Fruit fly (Drosophila melanogaster) whole organism, embryonic: ENCODE measurements around the gene Hrd3.

ENCODE experiments used
- Adf1 ChIP-seq: fragments of 200-800 bp; sonication (Bioruptor generic); IDR thresholded peaks from 2 replicates; pipeline ENCODE4 v1.3.6; 2022; ENCODE audit warnings: missing biosample characterization, missing genetic modification characterization
- CG10321 ChIP-seq: fragments of 200-800 bp; sonication (Bioruptor generic); IDR thresholded peaks from 2 replicates; pipeline ENCODE4 v1.3.6; 2022; ENCODE audit warnings: missing biosample characterization, missing genetic modification characterization
- CG10462 ChIP-seq: fragments of 200-800 bp; sonication (Bioruptor generic); optimal IDR thresholded peaks from 2 replicates; lab custom pipeline; 2016; ENCODE audit warnings: missing biosample characterization, missing genetic modification characterization
- CG10543 ChIP-seq: fragments of 200-800 bp; sonication (Bioruptor generic); optimal IDR thresholded peaks from 3 replicates; lab custom pipeline; 2017; ENCODE audit warnings: missing biosample characterization, mild to moderate bottlenecking, missing genetic modification characterization, moderate library complexity
- CG10979 ChIP-seq: fragments of 200-800 bp; sonication (Bioruptor generic); optimal IDR thresholded peaks from 2 replicates; lab custom pipeline; 2018; ENCODE audit warnings: missing biosample characterization, mild to moderate bottlenecking, missing genetic modification characterization, moderate library complexity
- CG11560 ChIP-seq: fragments of 200-800 bp; sonication (Bioruptor generic); IDR thresholded peaks from 3 replicates; pipeline ENCODE4 v1.3.6; 2022; ENCODE audit warnings: missing biosample characterization, missing genetic modification characterization
- CG12155 ChIP-seq: fragments of 200-800 bp; sonication (Bioruptor generic); optimal IDR thresholded peaks from 3 replicates; lab custom pipeline; 2016; ENCODE audit warnings: missing biosample characterization, missing genetic modification characterization
- CG12219 ChIP-seq: fragments of 200-800 bp; sonication (Bioruptor generic); optimal IDR thresholded peaks from 3 replicates; lab custom pipeline; 2018; ENCODE audit warnings: missing biosample characterization, mild to moderate bottlenecking, missing genetic modification characterization
- CG12236 ChIP-seq: fragments of 200-800 bp; sonication (Bioruptor generic); optimal IDR thresholded peaks from 2 replicates; lab custom pipeline; 2016; ENCODE audit warnings: missing biosample characterization, missing genetic modification characterization
- CG1233 ChIP-seq: fragments of 200-800 bp; sonication (Bioruptor generic); optimal IDR thresholded peaks from 4 replicates; lab custom pipeline; 2018; ENCODE audit warnings: missing biosample characterization, mild to moderate bottlenecking, missing genetic modification characterization
- CG12391 ChIP-seq: fragments of 200-800 bp; sonication (Bioruptor generic); optimal IDR thresholded peaks from 3 replicates; lab custom pipeline; 2018; ENCODE audit warnings: missing biosample characterization, mild to moderate bottlenecking, missing genetic modification characterization, moderate library complexity
- CG12769 ChIP-seq: fragments of 200-800 bp; sonication (Bioruptor generic); optimal IDR thresholded peaks from 2 replicates; lab custom pipeline; 2019; ENCODE audit warnings: missing biosample characterization, mild to moderate bottlenecking, missing genetic modification characterization, moderate library complexity
- CG14014 ChIP-seq: fragments of 200-800 bp; sonication (Bioruptor generic); IDR thresholded peaks from 2 replicates; pipeline ENCODE4 v1.3.6; 2022; ENCODE audit warnings: missing biosample characterization, missing genetic modification characterization
- CG15011 ChIP-seq: fragments of 200-800 bp; sonication (Bioruptor generic); optimal IDR thresholded peaks from 3 replicates; lab custom pipeline; 2018; ENCODE audit warnings: missing biosample characterization, mild to moderate bottlenecking, missing genetic modification characterization
- CG15269 ChIP-seq: fragments of 200-800 bp; sonication (Bioruptor generic); optimal IDR thresholded peaks from 2 replicates; lab custom pipeline; 2018; ENCODE audit warnings: missing biosample characterization, mild to moderate bottlenecking, missing genetic modification characterization, moderate library complexity
- CG1602 ChIP-seq: fragments of 200-800 bp; sonication (Bioruptor generic); optimal IDR thresholded peaks from 3 replicates; lab custom pipeline; 2016; ENCODE audit warnings: missing biosample characterization, missing genetic modification characterization
- CG17186 ChIP-seq: fragments of 200-800 bp; sonication (Bioruptor generic); optimal IDR thresholded peaks from 3 replicates; lab custom pipeline; 2017; ENCODE audit warnings: missing biosample characterization, missing genetic modification reagents, missing genetic modification characterization
- CG2129 ChIP-seq: fragments of 200-800 bp; sonication (Bioruptor generic); IDR thresholded peaks from 2 replicates; pipeline ENCODE4 v1.3.6; 2022; ENCODE audit warnings: missing biosample characterization, missing genetic modification characterization; ENCODE audit not compliant: partially characterized antibody
- CG2199 ChIP-seq: fragments of 200-800 bp; sonication (Bioruptor generic); IDR thresholded peaks from 3 replicates; pipeline ENCODE4 v1.3.6; 2022; ENCODE audit warnings: missing biosample characterization, missing genetic modification characterization
- CG2202 ChIP-seq: fragments of 200-800 bp; sonication (Bioruptor generic); optimal IDR thresholded peaks from 2 replicates; lab custom pipeline; 2018; ENCODE audit warnings: missing biosample characterization, mild to moderate bottlenecking, missing genetic modification characterization
- CG42726 ChIP-seq: fragments of 200-800 bp; sonication (Bioruptor generic); IDR thresholded peaks from 2 replicates; pipeline ENCODE4 v1.3.6; 2022; ENCODE audit warnings: missing biosample characterization, missing genetic modification characterization; ENCODE audit not compliant: partially characterized antibody
- CG4404 ChIP-seq: fragments of 200-800 bp; sonication (Bioruptor generic); IDR thresholded peaks from 2 replicates; pipeline ENCODE4 v1.3.6; 2022; ENCODE audit warnings: missing biosample characterization, missing genetic modification characterization
- CG6175 ChIP-seq: fragments of 200-800 bp; sonication (Bioruptor generic); IDR thresholded peaks from 3 replicates; pipeline ENCODE4 v1.3.6; 2022; ENCODE audit warnings: missing biosample characterization, missing genetic modification characterization
- CG8478 ChIP-seq: fragments of >200 bp; optimal IDR thresholded peaks from 2 replicates; lab custom pipeline; 2018
- CG9437 ChIP-seq: fragments of 200-800 bp; sonication (Bioruptor generic); optimal IDR thresholded peaks from 2 replicates; lab custom pipeline; 2018; ENCODE audit warnings: missing biosample characterization, mild to moderate bottlenecking, missing genetic modification characterization
- D19A ChIP-seq: fragments of 200-800 bp; optimal IDR thresholded peaks from 3 replicates; lab custom pipeline; 2019; ENCODE audit warnings: missing biosample characterization, mild to moderate bottlenecking, missing genetic modification characterization, moderate library complexity
- HLH3B ChIP-seq: fragments of 200-800 bp; sonication (Bioruptor generic); IDR thresholded peaks from 2 replicates; pipeline ENCODE4 v1.3.6; 2022; ENCODE audit warnings: missing biosample characterization, missing genetic modification characterization
- Opbp ChIP-seq: fragments of 200-800 bp; sonication (Bioruptor generic); IDR thresholded peaks from 3 replicates; pipeline ENCODE4 v1.3.6; 2022; ENCODE audit warnings: missing biosample characterization, missing genetic modification characterization; ENCODE audit not compliant: partially characterized antibody
- PHDP ChIP-seq: fragments of 200-800 bp; sonication (Bioruptor generic); optimal IDR thresholded peaks from 3 replicates; lab custom pipeline; 2018; ENCODE audit warnings: missing biosample characterization, mild to moderate bottlenecking, missing genetic modification characterization, moderate library complexity
- Ravus ChIP-seq: fragments of 200-800 bp; sonication (Bioruptor generic); IDR thresholded peaks from 2 replicates; pipeline ENCODE4 v1.3.6; 2022; ENCODE audit warnings: missing biosample characterization, missing genetic modification characterization
- Scr ChIP-seq: fragments of 200-800 bp; sonication (Bioruptor generic); IDR thresholded peaks from 2 replicates; pipeline ENCODE4 v1.3.6; 2022; ENCODE audit warnings: missing biosample characterization, missing genetic modification characterization; ENCODE audit not compliant: partially characterized antibody
- Side ChIP-seq: fragments of 200-800 bp; sonication (Bioruptor generic); optimal IDR thresholded peaks from 2 replicates; lab custom pipeline; 2016; ENCODE audit warnings: missing biosample characterization, missing genetic modification characterization
- Six4 ChIP-seq: fragments of 200-800 bp; sonication (Bioruptor generic); optimal IDR thresholded peaks from 2 replicates; lab custom pipeline; 2016; ENCODE audit warnings: missing biosample characterization, missing genetic modification characterization
- Xrp1 ChIP-seq: fragments of 200-800 bp; sonication (Bioruptor generic); IDR thresholded peaks from 2 replicates; pipeline ENCODE4 v1.3.6; 2022; ENCODE audit warnings: missing biosample characterization, missing genetic modification characterization
- ash1 ChIP-seq: fragments of 200-800 bp; sonication (Bioruptor generic); optimal IDR thresholded peaks from 2 replicates; lab custom pipeline; 2018; ENCODE audit warnings: missing biosample characterization, mild to moderate bottlenecking, missing genetic modification characterization
- cato ChIP-seq: fragments of 200-800 bp; sonication (Bioruptor generic); optimal IDR thresholded peaks from 2 replicates; lab custom pipeline; 2016; ENCODE audit warnings: missing biosample characterization, missing genetic modification characterization, borderline replicate concordance
- ci ChIP-seq: fragments of 200-800 bp; sonication (Bioruptor generic); IDR thresholded peaks from 3 replicates; pipeline ENCODE4 v1.3.6; 2022; ENCODE audit warnings: missing biosample characterization, missing genetic modification characterization
- emc ChIP-seq: fragments of 200-800 bp; sonication (Bioruptor generic); optimal IDR thresholded peaks from 2 replicates; lab custom pipeline; 2016; ENCODE audit warnings: missing biosample characterization, missing genetic modification characterization
- fu2 ChIP-seq: fragments of 200-800 bp; sonication (Bioruptor generic); optimal IDR thresholded peaks from 2 replicates; lab custom pipeline; 2016; ENCODE audit warnings: missing biosample characterization, missing genetic modification characterization
- gro ChIP-seq: fragments of 200-800 bp; sonication (Bioruptor generic); optimal IDR thresholded peaks from 2 replicates; lab custom pipeline; 2016; ENCODE audit warnings: missing biosample characterization, missing genetic modification characterization
- hbn ChIP-seq: fragments of 200-800 bp; sonication (Bioruptor generic); IDR thresholded peaks from 2 replicates; pipeline ENCODE4 v1.3.6; 2022; ENCODE audit warnings: missing biosample characterization, missing genetic modification characterization; ENCODE audit not compliant: partially characterized antibody
- nau ChIP-seq: fragments of 200-800 bp; sonication (Bioruptor generic); optimal IDR thresholded peaks from 3 replicates; lab custom pipeline; 2017; ENCODE audit warnings: missing biosample characterization, mild to moderate bottlenecking, missing genetic modification characterization, missing genetic modification reagents
- nerfin-2 ChIP-seq: fragments of 200-800 bp; sonication (Bioruptor generic); IDR thresholded peaks from 2 replicates; pipeline ENCODE4 v1.3.6; 2022; ENCODE audit warnings: missing biosample characterization, missing genetic modification characterization; ENCODE audit not compliant: partially characterized antibody
- onecut ChIP-seq: fragments of 200-800 bp; sonication (Bioruptor generic); IDR thresholded peaks from 2 replicates; pipeline ENCODE4 v1.3.6; 2022; ENCODE audit warnings: missing biosample characterization, missing genetic modification characterization
- pita ChIP-seq: fragments of 200-800 bp; sonication (Bioruptor generic); optimal IDR thresholded peaks from 2 replicates; lab custom pipeline; 2017; ENCODE audit warnings: missing biosample characterization, mild to moderate bottlenecking, missing genetic modification characterization
- psq ChIP-seq: fragments of 200-800 bp; sonication (Bioruptor generic); optimal IDR thresholded peaks from 2 replicates; lab custom pipeline; 2017; ENCODE audit warnings: missing biosample characterization, missing genetic modification characterization
- rib ChIP-seq: fragments of 200-800 bp; sonication (Bioruptor generic); IDR thresholded peaks from 2 replicates; pipeline ENCODE4 v1.3.6; 2022; ENCODE audit warnings: missing biosample characterization, missing genetic modification characterization
- sob ChIP-seq: fragments of 200-800 bp; sonication (Bioruptor generic); IDR thresholded peaks from 2 replicates; pipeline ENCODE4 v1.3.6; 2022; ENCODE audit warnings: missing biosample characterization, missing genetic modification characterization
- twi ChIP-seq: fragments of 200-800 bp; optimal IDR thresholded peaks from 2 replicates; lab custom pipeline; 2019; ENCODE audit warnings: missing biosample characterization, mild to moderate bottlenecking, missing genetic modification characterization, moderate library complexity
- unc-4 ChIP-seq: fragments of 200-800 bp; sonication (Bioruptor generic); IDR thresholded peaks from 2 replicates; pipeline ENCODE4 v1.3.6; 2022; ENCODE audit warnings: missing biosample characterization, missing genetic modification characterization; ENCODE audit not compliant: partially characterized antibody
- zen ChIP-seq: fragments of 200-800 bp; sonication (Bioruptor generic); optimal IDR thresholded peaks from 3 replicates; lab custom pipeline; 2018; ENCODE audit warnings: missing biosample characterization, mild to moderate bottlenecking, missing genetic modification characterization, moderate library complexity

The Hrd3 gene

dm6 chr3R:23783961-23784360 is 25.6 kb upstream of the Hrd3 start (continued):
- peak; percentile 74 for TF ChIP-seq twi
- TF ChIP-seq onecut (GFP tag; lab: Robert Waterston, UW) = peak; percentile 49
- TF ChIP-seq CG10462 (GFP tag; lab: Kevin White, UChicago) = peak; percentile 53
- TF ChIP-seq CG42726 = no peak
- no peak for TF ChIP-seq gro (GFP tag; lab: Kevin White, UChicago)
- peak; percentile 39 for TF ChIP-seq Side (GFP tag; lab: Kevin White, UChicago)
- no peak for TF ChIP-seq unc-4 (GFP tag; lab: Robert Waterston, UW)
- no peak for TF ChIP-seq Scr (GFP tag; lab: Robert Waterston, UW)
- TF ChIP-seq CG2202 (tag; lab: Kevin White, UChicago) = peak; percentile 81
- TF ChIP-seq Xrp1 = peak; percentile 90
- TF ChIP-seq sob = 0 out of 2 replicates have a peak, but pooled peaks have one; percentile 36
- TF ChIP-seq CG1233 (GFP tag; lab: Kevin White, UChicago) = peak; percentile 67
- peak; percentile 66 for TF ChIP-seq HLH3B (GFP tag; lab: Robert Waterston, UW)
- peak; percentile 59 for TF ChIP-seq nau
- TF ChIP-seq CG12391 = peak; percentile 81
- no peak for TF ChIP-seq CG2129 (GFP tag; lab: Robert Waterston, UW)
- peak; percentile 65 for TF ChIP-seq cato (GFP tag; lab: Kevin White, UChicago)
- peak; percentile 29; the same call in 1 of the 3 replicates for TF ChIP-seq CG2199 (GFP tag; lab: Robert Waterston, UW)
- peak; percentile 51 for TF ChIP-seq CG15011 (GFP tag; lab: Kevin White, UChicago)
- peak; percentile 72 for TF ChIP-seq CG1602 (GFP tag; lab: Kevin White, UChicago)
- peak; percentile 76 for TF ChIP-seq D19A (tag; lab: Kevin White, UChicago)
- TF ChIP-seq CG9437 (GFP tag; lab: Kevin White, UChicago) = peak; percentile 79
- peak; percentile 83 for TF ChIP-seq PHDP (tag; lab: Kevin White, UChicago)
- TF ChIP-seq CG12236 (GFP tag; lab: Kevin White, UChicago) = peak; percentile 34
- no peak for TF ChIP-seq CG8478 (lab: Kevin White, UChicago)
- TF ChIP-seq Adf1 (GFP tag; lab: Robert Waterston, UW) = no peak
- TF ChIP-seq rib (GFP tag; lab: Robert Waterston, UW) = no peak
- TF ChIP-seq Six4 (GFP tag; lab: Kevin White, UChicago) = peak; percentile 67
- TF ChIP-seq ash1 (GFP tag; lab: Kevin White, UChicago) = no peak
- TF ChIP-seq CG10321 (GFP tag; lab: Robert Waterston, UW) = no peak
- TF ChIP-seq Ravus (GFP tag; lab: Robert Waterston, UW) = peak; percentile 42
- TF ChIP-seq zen (tag; lab: Kevin White, UChicago) = peak; percentile 60
- peak; percentile 30 for TF ChIP-seq CG17186 (GFP tag; lab: Kevin White, UChicago)
- no peak for TF ChIP-seq hbn (GFP tag; lab: Robert Waterston, UW)
- TF ChIP-seq CG10543 (GFP tag; lab: Kevin White, UChicago) = no peak
- no peak for TF ChIP-seq psq (GFP tag; lab: Kevin White, UChicago)
- TF ChIP-seq CG11560 (tag; lab: Robert Waterston, UW) = no peak
- TF ChIP-seq nerfin-2 (GFP tag; lab: Robert Waterston, UW) = no peak
- peak; percentile 51 for TF ChIP-seq CG4404
- TF ChIP-seq emc = no peak
- peak; percentile 37 for TF ChIP-seq CG12155
- TF ChIP-seq pita (GFP tag; lab: Kevin White, UChicago) = no peak
- TF ChIP-seq CG14014 = peak; percentile 36; the same call in 1 of the 2 replicates
- TF ChIP-seq CG12769 (tag; lab: Kevin White, UChicago) = peak; percentile 31
- TF ChIP-seq CG6175 (GFP tag; lab: Robert Waterston, UW) = no peak
- TF ChIP-seq Opbp (GFP tag; lab: Robert Waterston, UW) = no peak
- peak; percentile 66 for TF ChIP-seq CG15269 (tag; lab: Kevin White, UChicago)
- TF ChIP-seq CG10979 (tag; lab: Kevin White, UChicago) = peak; percentile 92
- TF ChIP-seq CG12219 (GFP tag; lab: Kevin White, UChicago) = peak; percentile 75
- no peak for TF ChIP-seq fu2 (GFP tag; lab: Kevin White, UChicago)
- TF ChIP-seq ci (GFP tag; lab: Robert Waterston, UW) = peak; percentile 74
